Fruit fly (Drosophila melanogaster) whole organism, embryonic: Measurements from ENCODE around the gene Pde9.
A peak's percentile ranks its signal among the peaks of the same experiment; 100 is the strongest.

Experiments used
- ATbp ChIP-seq: fragments of 200-800 bp; sonication (Bioruptor generic); optimal IDR thresholded peaks from 2 replicates; lab custom pipeline; 2017; ENCODE audit warnings: missing biosample characterization, mild to moderate bottlenecking, missing genetic modification characterization, missing genetic modification reagents
- Abd-B ChIP-seq: fragments of 200-800 bp; sonication (Bioruptor generic); optimal IDR thresholded peaks from 2 replicates; lab custom pipeline; 2018; ENCODE audit warnings: missing biosample characterization, mild to moderate bottlenecking, missing genetic modification characterization, moderate library complexity
- Bteb2 ChIP-seq: fragments of 200-800 bp; sonication (Bioruptor generic); optimal IDR thresholded peaks from 2 replicates; lab custom pipeline; 2016; ENCODE audit warnings: missing biosample characterization, missing genetic modification characterization
- C15 ChIP-seq: fragments of 200-800 bp; sonication (Bioruptor generic); IDR thresholded peaks from 3 replicates; pipeline ENCODE4 v1.3.6; 2022; ENCODE audit warnings: missing biosample characterization, missing genetic modification characterization
- CG10209 ChIP-seq: fragments of 200-800 bp; sonication (Bioruptor generic); optimal IDR thresholded peaks from 3 replicates; lab custom pipeline; 2017; ENCODE audit warnings: missing biosample characterization, mild to moderate bottlenecking, missing genetic modification characterization, missing genetic modification reagents
- CG10565 ChIP-seq: fragments of 200-800 bp; sonication (Bioruptor generic); optimal IDR thresholded peaks from 3 replicates; lab custom pipeline; 2016; ENCODE audit warnings: missing biosample characterization, mild to moderate bottlenecking, missing genetic modification characterization
- CG10979 ChIP-seq: fragments of 200-800 bp; sonication (Bioruptor generic); optimal IDR thresholded peaks from 2 replicates; lab custom pipeline; 2018; ENCODE audit warnings: missing biosample characterization, mild to moderate bottlenecking, missing genetic modification characterization, moderate library complexity
- CG11723 ChIP-seq: fragments of 200-800 bp; sonication (Bioruptor generic); optimal IDR thresholded peaks from 2 replicates; lab custom pipeline; 2017; ENCODE audit warnings: missing biosample characterization, mild to moderate bottlenecking, missing genetic modification characterization
- CG12155 ChIP-seq: fragments of 200-800 bp; sonication (Bioruptor generic); optimal IDR thresholded peaks from 3 replicates; lab custom pipeline; 2016; ENCODE audit warnings: missing biosample characterization, missing genetic modification characterization
- CG14860 ChIP-seq: fragments of 200-800 bp; sonication (Bioruptor generic); IDR thresholded peaks from 3 replicates; pipeline ENCODE4 v1.3.6; 2022; ENCODE audit warnings: missing biosample characterization, missing genetic modification characterization; ENCODE audit not compliant: partially characterized antibody
- CG15269 ChIP-seq: fragments of 200-800 bp; sonication (Bioruptor generic); optimal IDR thresholded peaks from 2 replicates; lab custom pipeline; 2018; ENCODE audit warnings: missing biosample characterization, mild to moderate bottlenecking, missing genetic modification characterization, moderate library complexity
- CG15601 ChIP-seq: fragments of 200-800 bp; sonication (Bioruptor generic); optimal IDR thresholded peaks from 3 replicates; lab custom pipeline; 2019; ENCODE audit warnings: missing biosample characterization, mild to moderate bottlenecking, missing genetic modification characterization, moderate library complexity
- CG16779 ChIP-seq: fragments of 200-800 bp; sonication (Bioruptor generic); IDR thresholded peaks from 2 replicates; pipeline ENCODE4 v1.3.6; 2022; ENCODE audit warnings: missing biosample characterization, missing genetic modification characterization
- CG18262 ChIP-seq: fragments of 200-800 bp; optimal IDR thresholded peaks from 3 replicates; lab custom pipeline; 2019; ENCODE audit warnings: missing biosample characterization, mild to moderate bottlenecking, missing genetic modification characterization, moderate library complexity
- CG18619 ChIP-seq: fragments of 200-800 bp; sonication (Bioruptor generic); optimal IDR thresholded peaks from 3 replicates; lab custom pipeline; 2017; ENCODE audit warnings: missing biosample characterization, mild to moderate bottlenecking, missing genetic modification characterization
- CG2120 ChIP-seq: fragments of 200-800 bp; sonication (Bioruptor generic); optimal IDR thresholded peaks from 3 replicates; lab custom pipeline; 2016; ENCODE audit warnings: missing biosample characterization, missing genetic modification characterization
- CG2875 ChIP-seq: fragments of 200-800 bp; sonication (Bioruptor generic); optimal IDR thresholded peaks from 2 replicates; lab custom pipeline; 2017; ENCODE audit warnings: missing biosample characterization, mild to moderate bottlenecking, missing genetic modification characterization, missing genetic modification reagents
- CG30403 ChIP-seq: fragments of 200-800 bp; sonication (Bioruptor generic); optimal IDR thresholded peaks from 3 replicates; lab custom pipeline; 2016; ENCODE audit warnings: missing biosample characterization, missing genetic modification characterization
- CG3065 ChIP-seq: fragments of 200-800 bp; sonication (Bioruptor generic); optimal IDR thresholded peaks from 2 replicates; lab custom pipeline; 2016; ENCODE audit warnings: missing biosample characterization, missing genetic modification characterization
- CG4282 ChIP-seq: fragments of 200-800 bp; sonication (Bioruptor generic); optimal IDR thresholded peaks from 2 replicates; lab custom pipeline; 2016; ENCODE audit warnings: missing biosample characterization, missing genetic modification characterization
- CG43689 ChIP-seq: fragments of 200-800 bp; sonication (Bioruptor generic); IDR thresholded peaks from 2 replicates; pipeline ENCODE4 v1.3.6; 2022; ENCODE audit warnings: missing biosample characterization, missing genetic modification characterization
- CG6765 ChIP-seq: fragments of 200-800 bp; sonication (Bioruptor generic); optimal IDR thresholded peaks from 3 replicates; lab custom pipeline; 2017; ENCODE audit warnings: missing biosample characterization, mild to moderate bottlenecking, missing genetic modification characterization
- CG8089 ChIP-seq: fragments of 200-800 bp; sonication (Bioruptor generic); optimal IDR thresholded peaks from 3 replicates; lab custom pipeline; 2016; ENCODE audit warnings: missing biosample characterization, missing genetic modification characterization
- CG9727 ChIP-seq: fragments of 200-800 bp; sonication (Bioruptor generic); optimal IDR thresholded peaks from 3 replicates; lab custom pipeline; 2017; ENCODE audit warnings: missing biosample characterization, mild to moderate bottlenecking, missing genetic modification characterization
- Dbx ChIP-seq: fragments of 200-800 bp; sonication (Bioruptor generic); IDR thresholded peaks from 3 replicates; pipeline ENCODE4 v1.3.6; 2022; ENCODE audit warnings: missing biosample characterization, missing genetic modification characterization
- E2f1 ChIP-seq: fragments of 200-800 bp; sonication (Bioruptor generic); IDR thresholded peaks from 2 replicates; pipeline ENCODE4 v1.3.6; 2022; ENCODE audit warnings: missing biosample characterization, missing genetic modification characterization
- Hr51 ChIP-seq, 2 experiments: fragments of 200-800 bp; sonication (Bioruptor generic); optimal IDR thresholded peaks; 2 replicates in 1 of 2; 3 replicates in 1 of 2; lab custom pipeline; 2016 to 2018; ENCODE audit warnings: missing biosample characterization in 2 of 2, missing genetic modification characterization in 2 of 2, mild to moderate bottlenecking in 1 of 2, moderate library complexity in 1 of 2
- Jarid2 ChIP-seq: fragments of 200-800 bp; sonication (Bioruptor generic); optimal IDR thresholded peaks from 3 replicates; lab custom pipeline; 2017; ENCODE audit warnings: mild to moderate bottlenecking, missing biosample characterization, missing genetic modification reagents, missing genetic modification characterization
- Kr ChIP-seq: fragments of 200-800 bp; sonication (Bioruptor generic); optimal IDR thresholded peaks from 2 replicates; lab custom pipeline; 2017; ENCODE audit warnings: missing biosample characterization, mild to moderate bottlenecking, missing genetic modification characterization
- MESR4 ChIP-seq: fragments of 200-800 bp; sonication (Bioruptor generic); optimal IDR thresholded peaks from 2 replicates; lab custom pipeline; 2018; ENCODE audit warnings: missing biosample characterization, mild to moderate bottlenecking, missing genetic modification characterization, moderate library complexity
- Mes4 ChIP-seq: fragments of 200-800 bp; sonication (Bioruptor generic); optimal IDR thresholded peaks from 2 replicates; lab custom pipeline; 2016; ENCODE audit warnings: missing biosample characterization, missing genetic modification characterization
- Oli ChIP-seq: fragments of 200-800 bp; sonication (Bioruptor generic); optimal IDR thresholded peaks from 2 replicates; lab custom pipeline; 2018; ENCODE audit warnings: missing biosample characterization, mild to moderate bottlenecking, missing genetic modification characterization, moderate library complexity
- Ravus ChIP-seq: fragments of 200-800 bp; sonication (Bioruptor generic); IDR thresholded peaks from 2 replicates; pipeline ENCODE4 v1.3.6; 2022; ENCODE audit warnings: missing biosample characterization, missing genetic modification characterization
- Xbp1 ChIP-seq: fragments of 200-800 bp; sonication (Bioruptor generic); optimal IDR thresholded peaks from 3 replicates; lab custom pipeline; 2016; ENCODE audit warnings: missing biosample characterization, mild to moderate bottlenecking, missing genetic modification characterization
- bsh ChIP-seq, 2 experiments: fragments of 200-800 bp; sonication (Bioruptor generic); optimal IDR thresholded peaks; 2 replicates each; lab custom pipeline; 2017 to 2018; ENCODE audit warnings: mild to moderate bottlenecking in 2 of 2, missing biosample characterization in 2 of 2, missing genetic modification characterization in 2 of 2, moderate library complexity in 1 of 2
- danr ChIP-seq: fragments of 200-800 bp; sonication (Bioruptor generic); IDR thresholded peaks from 2 replicates; pipeline ENCODE4 v1.3.6; 2022; ENCODE audit warnings: missing biosample characterization, missing genetic modification characterization
- ewg ChIP-seq: fragments of 200-800 bp; sonication (Bioruptor generic); optimal IDR thresholded peaks from 3 replicates; lab custom pipeline; 2017; ENCODE audit warnings: mild to moderate bottlenecking, missing biosample characterization, missing genetic modification reagents, missing genetic modification characterization
- gcm ChIP-seq: fragments of 200-800 bp; sonication (Bioruptor generic); optimal IDR thresholded peaks from 2 replicates; lab custom pipeline; 2019; ENCODE audit warnings: missing biosample characterization, mild to moderate bottlenecking, missing genetic modification characterization, moderate library complexity
- gcm2 ChIP-seq: fragments of 200-800 bp; sonication (Bioruptor generic); optimal IDR thresholded peaks from 2 replicates; lab custom pipeline; 2016; ENCODE audit warnings: missing biosample characterization, missing genetic modification characterization
- grau ChIP-seq: fragments of 200-800 bp; optimal IDR thresholded peaks from 3 replicates; lab custom pipeline; 2019; ENCODE audit warnings: missing biosample characterization, mild to moderate bottlenecking, missing genetic modification characterization, moderate library complexity
- insv ChIP-seq, 2 experiments: fragments of 200-800 bp; sonication (Bioruptor generic); optimal IDR thresholded peaks; 3 replicates each; lab custom pipeline; 2016 to 2018; ENCODE audit warnings: missing biosample characterization in 2 of 2, missing genetic modification characterization in 2 of 2
- nom ChIP-seq: fragments of 200-800 bp; sonication (Bioruptor generic); optimal IDR thresholded peaks from 2 replicates; lab custom pipeline; 2017; ENCODE audit warnings: missing biosample characterization, missing genetic modification characterization, mild to moderate bottlenecking, moderate library complexity, missing genetic modification reagents
- onecut ChIP-seq: fragments of 200-800 bp; sonication (Bioruptor generic); IDR thresholded peaks from 2 replicates; pipeline ENCODE4 v1.3.6; 2022; ENCODE audit warnings: missing biosample characterization, missing genetic modification characterization
- rib ChIP-seq: fragments of 200-800 bp; sonication (Bioruptor generic); IDR thresholded peaks from 2 replicates; pipeline ENCODE4 v1.3.6; 2022; ENCODE audit warnings: missing biosample characterization, missing genetic modification characterization
- ro ChIP-seq: fragments of 200-800 bp; sonication (Bioruptor generic); IDR thresholded peaks from 2 replicates; pipeline ENCODE4 v1.3.6; 2022; ENCODE audit warnings: missing biosample characterization, missing genetic modification characterization
- sqz ChIP-seq: fragments of 200-800 bp; sonication (Bioruptor generic); optimal IDR thresholded peaks from 3 replicates; lab custom pipeline; 2018; ENCODE audit warnings: missing biosample characterization, mild to moderate bottlenecking, missing genetic modification characterization
- usp ChIP-seq: fragments of >200 bp; optimal IDR thresholded peaks from 2 replicates; lab custom pipeline; 2017; ENCODE audit warnings: missing biosample characterization, missing genetic modification characterization
- wdn ChIP-seq: fragments of 200-800 bp; sonication (Bioruptor generic); IDR thresholded peaks from 2 replicates; pipeline ENCODE4 v1.3.6; 2022; ENCODE audit warnings: missing biosample characterization, missing genetic modification characterization
- yki ChIP-seq: fragments of >200 bp; optimal IDR thresholded peaks from 3 replicates; lab custom pipeline; 2018

Gene Pde9

DNA sequence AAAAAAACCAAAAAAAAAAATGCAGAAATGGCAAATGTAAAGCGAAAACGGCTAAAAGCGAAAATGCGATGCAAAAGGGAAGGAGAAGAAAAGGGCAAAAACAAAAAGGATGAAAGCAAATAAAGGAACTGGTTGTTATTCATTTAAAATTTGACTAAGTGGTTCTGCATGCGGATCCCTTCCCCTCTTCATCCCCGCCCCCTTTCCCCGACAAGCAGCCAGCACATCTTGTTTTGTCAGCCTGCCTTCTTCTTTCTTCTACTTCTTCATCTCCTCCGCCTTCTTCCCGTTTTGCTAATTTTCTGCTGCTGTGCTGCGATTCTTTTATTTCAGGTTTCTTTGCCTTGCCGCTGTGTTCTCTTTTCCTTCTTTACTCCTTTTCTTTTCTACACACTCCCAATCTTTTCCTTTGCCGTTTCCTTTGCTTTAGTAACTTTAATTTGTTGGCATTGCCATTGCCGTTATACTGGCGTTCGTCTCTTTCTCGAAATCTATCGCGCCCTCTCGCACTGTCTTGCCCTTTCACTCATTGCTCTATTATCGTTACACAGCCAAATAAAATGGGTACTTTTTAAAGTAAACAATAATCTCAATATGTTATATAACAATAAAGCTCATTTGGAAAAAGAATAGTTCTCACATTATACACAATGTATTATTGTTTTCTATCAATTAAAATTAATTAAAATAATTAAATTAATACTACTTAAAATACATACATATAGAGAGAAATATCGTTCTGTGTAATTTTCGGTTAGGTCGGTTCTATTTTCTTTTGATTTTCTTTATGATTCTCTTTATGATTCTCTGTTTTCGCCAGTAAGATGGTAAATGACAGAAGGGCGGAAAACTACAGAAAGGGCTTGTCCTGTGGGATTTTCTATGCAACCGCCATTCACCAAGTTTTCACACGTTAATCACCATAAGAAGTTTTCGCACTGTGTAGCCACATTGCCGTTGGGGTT, 149.1 kb downstream of the Pde9 start (continued):
- no peak for TF ChIP-seq Abd-B (GFP tag; lab: Kevin White, UChicago)
- TF ChIP-seq CG9727 (GFP tag; lab: Kevin White, UChicago) = peak; percentile 77
- no peak for TF ChIP-seq wdn (GFP tag; lab: Robert Waterston, UW)
- no peak for TF ChIP-seq C15
- peak; percentile 21 for TF ChIP-seq Xbp1 (GFP tag; lab: Kevin White, UChicago)
- TF ChIP-seq Kr (GFP tag; lab: Kevin White, UChicago) = no peak
- peak; percentile 30 for TF ChIP-seq CG12155 (GFP tag; lab: Kevin White, UChicago)
- no peak for TF ChIP-seq onecut
- TF ChIP-seq Bteb2 (GFP tag; lab: Kevin White, UChicago) = no peak
- TF ChIP-seq ewg (GFP tag; lab: Kevin White, UChicago) = peak; percentile 9
- peak in 1 of 2 experiments; percentile 78 for TF ChIP-seq Hr51 (GFP tag; optimal IDR thresholded peaks at IDR 0.05; lab: Kevin White, UChicago)
- TF ChIP-seq MESR4 (GFP tag; lab: Kevin White, UChicago) = no peak
- TF ChIP-seq Mes4 = no peak
- peak; percentile 61 for TF ChIP-seq CG15269 (tag; lab: Kevin White, UChicago)
- no peak for TF ChIP-seq CG14860
- TF ChIP-seq CG43689 (GFP tag; lab: Robert Waterston, UW) = no peak
- TF ChIP-seq CG15601 (tag; lab: Kevin White, UChicago) = peak; percentile 51
- no peak for TF ChIP-seq CG16779
- no peak for TF ChIP-seq yki
- no peak for TF ChIP-seq CG10565 (GFP tag; lab: Kevin White, UChicago)
- no peak for TF ChIP-seq CG4282 (GFP tag; lab: Kevin White, UChicago)
- TF ChIP-seq gcm (GFP tag; lab: Kevin White, UChicago) = peak; percentile 70
- TF ChIP-seq CG10209 (GFP tag; lab: Kevin White, UChicago) = peak; percentile 55
- peak; percentile 83 for TF ChIP-seq CG10979 (tag; lab: Kevin White, UChicago)
- no peak for TF ChIP-seq insv (GFP tag; optimal IDR thresholded peaks at IDR 0.05; lab: Kevin White, UChicago)
- no peak for TF ChIP-seq CG2875 (GFP tag; lab: Kevin White, UChicago)
- peak in 1 of 2 experiments; percentile 77 for TF ChIP-seq bsh (GFP tag; optimal IDR thresholded peaks at IDR 0.05; lab: Kevin White, UChicago)
- 0 out of 3 replicates have a peak, but pooled peaks have one; percentile 10 for TF ChIP-seq Dbx (GFP tag; lab: Robert Waterston, UW)
- TF ChIP-seq ro (GFP tag; lab: Robert Waterston, UW) = no peak
- peak; percentile 70 for TF ChIP-seq Oli
- peak; percentile 4 for TF ChIP-seq CG6765 (GFP tag; lab: Kevin White, UChicago)
- TF ChIP-seq danr (GFP tag; lab: Robert Waterston, UW) = no peak
- TF ChIP-seq CG30403 = peak; percentile 49
- TF ChIP-seq CG3065 (GFP tag; lab: Kevin White, UChicago) = no peak
- TF ChIP-seq CG8089 = no peak
- no peak for TF ChIP-seq gcm2 (GFP tag; lab: Kevin White, UChicago)
- no peak for TF ChIP-seq CG11723
- peak; percentile 33 for TF ChIP-seq ATbp (GFP tag; lab: Kevin White, UChicago)
- peak; percentile 88 for TF ChIP-seq CG18262
- TF ChIP-seq grau = peak; percentile 78
- no peak for TF ChIP-seq Ravus (GFP tag; lab: Robert Waterston, UW)
- TF ChIP-seq usp (GFP tag; lab: Kevin White, UChicago) = no peak
- no peak for TF ChIP-seq CG2120 (GFP tag; lab: Kevin White, UChicago)
- no peak for TF ChIP-seq rib (GFP tag; lab: Robert Waterston, UW)
- no peak for TF ChIP-seq sqz (GFP tag; lab: Kevin White, UChicago)
- TF ChIP-seq E2f1 (GFP tag; lab: Robert Waterston, UW) = peak; percentile 40
- TF ChIP-seq nom = peak; percentile 48
- no peak for TF ChIP-seq Jarid2
- peak; percentile 24 for TF ChIP-seq CG18619 (GFP tag; lab: Kevin White, UChicago)
